Fruit fly (Drosophila melanogaster) whole organism, wandering third instar larva: ENCODE measurements around the gene CG9215.

Source experiments
- Abd-B ChIP-seq: fragments of >200 bp; optimal IDR thresholded peaks from 2 replicates; lab custom pipeline; 2017; ENCODE audit warnings: missing biosample characterization, missing genetic modification characterization
- CG32264 ChIP-seq: fragments of 200-800 bp; sonication (Bioruptor generic); optimal IDR thresholded peaks from 2 replicates; lab custom pipeline; 2016; ENCODE audit warnings: missing biosample characterization, missing genetic modification characterization
- CG9705 ChIP-seq: fragments of 200-800 bp; sonication (Bioruptor generic); optimal IDR thresholded peaks from 2 replicates; lab custom pipeline; 2018; ENCODE audit warnings: missing biosample characterization, mild to moderate bottlenecking, missing genetic modification characterization
- CrebA ChIP-seq: fragments of 200-800 bp; sonication (Bioruptor generic); optimal IDR thresholded peaks from 2 replicates; lab custom pipeline; 2016; ENCODE audit warnings: missing biosample characterization, mild to moderate bottlenecking, missing genetic modification characterization, borderline replicate concordance
- Dfd ChIP-seq: fragments of >200 bp; optimal IDR thresholded peaks from 2 replicates; lab custom pipeline; 2017; ENCODE audit warnings: missing biosample characterization, missing genetic modification characterization
- Dif ChIP-seq: fragments of 200-275, 200-300 bp; sonication (Bioruptor generic); optimal IDR thresholded peaks from 2 replicates; lab custom pipeline; 2018; ENCODE audit warnings: missing biosample characterization, missing genetic modification characterization; ENCODE audit not compliant: partially characterized antibody
- GATAd ChIP-seq: sonication (Bioruptor generic); optimal IDR thresholded peaks from 2 replicates; lab custom pipeline; 2016; ENCODE audit warnings: missing biosample characterization, missing genetic modification characterization
- HLH106 ChIP-seq: fragments of 200-800 bp; optimal IDR thresholded peaks from 3 replicates; lab custom pipeline; 2019; ENCODE audit warnings: missing biosample characterization, mild to moderate bottlenecking, missing genetic modification characterization, moderate library complexity
- Hnf4 ChIP-seq: fragments of 200-800 bp; sonication (Bioruptor generic); optimal IDR thresholded peaks from 2 replicates; lab custom pipeline; 2016; ENCODE audit warnings: missing biosample characterization, mild to moderate bottlenecking, missing genetic modification characterization
- Hr78 ChIP-seq: fragments of >200 bp; optimal IDR thresholded peaks from 2 replicates; lab custom pipeline; 2017; ENCODE audit warnings: missing biosample characterization, missing genetic modification characterization
- Hr83 ChIP-seq: fragments of 200-300 bp; sonication (Bioruptor generic); optimal IDR thresholded peaks from 2 replicates; lab custom pipeline; 2016; ENCODE audit warnings: missing biosample characterization, mild to moderate bottlenecking, missing genetic modification characterization, moderate library complexity; ENCODE audit not compliant: poor library complexity, severe bottlenecking
- Jra ChIP-seq: sonication (Bioruptor generic); optimal IDR thresholded peaks from 2 replicates; lab custom pipeline; 2016; ENCODE audit warnings: missing biosample characterization, missing genetic modification characterization
- Mio ChIP-seq: sonication (Bioruptor generic); optimal IDR thresholded peaks from 2 replicates; lab custom pipeline; 2016; ENCODE audit warnings: missing biosample characterization, missing genetic modification characterization
- Myc ChIP-seq: fragments of >200 bp; optimal IDR thresholded peaks from 2 replicates; lab custom pipeline; 2017
- N ChIP-seq: fragments of >200 bp; optimal IDR thresholded peaks from 2 replicates; lab custom pipeline; 2018; ENCODE audit warnings: missing biosample characterization, missing external identifiers, missing genetic modification characterization
- OdsH ChIP-seq: fragments of 200-800 bp; sonication (Bioruptor generic); optimal IDR thresholded peaks from 2 replicates; lab custom pipeline; 2016; ENCODE audit warnings: missing biosample characterization, mild to moderate bottlenecking, missing genetic modification characterization
- Rel ChIP-seq, 2 experiments: fragments of 200-800 bp; sonication (Bioruptor generic) in 1 of 2; optimal IDR thresholded peaks; 2 replicates in 1 of 2; 3 replicates in 1 of 2; lab custom pipeline; 2016 to 2019; ENCODE audit warnings: mild to moderate bottlenecking in 2 of 2, missing biosample characterization in 2 of 2, missing genetic modification characterization in 2 of 2, moderate library complexity in 1 of 2
- Sp1 ChIP-seq: fragments of 200-800 bp; sonication (Bioruptor generic); optimal IDR thresholded peaks from 3 replicates; lab custom pipeline; 2019; ENCODE audit warnings: missing biosample characterization, mild to moderate bottlenecking, missing genetic modification characterization, moderate library complexity
- Vsx2 ChIP-seq: fragments of 200-300, 225-300 bp; sonication (Bioruptor generic); optimal IDR thresholded peaks from 2 replicates; lab custom pipeline; 2018; ENCODE audit warnings: missing biosample characterization, missing genetic modification characterization; ENCODE audit not compliant: partially characterized antibody
- br ChIP-seq: fragments of 200-800 bp; sonication (Bioruptor generic); optimal IDR thresholded peaks from 2 replicates; lab custom pipeline; 2016; ENCODE audit warnings: missing biosample characterization, missing genetic modification characterization
- brk ChIP-seq: fragments of 200-800 bp; sonication (Bioruptor generic); optimal IDR thresholded peaks from 2 replicates; lab custom pipeline; 2016; ENCODE audit warnings: missing biosample characterization, mild to moderate bottlenecking, missing genetic modification characterization
- dl ChIP-seq, 2 experiments: fragments of 175-275, 200-275 bp in 1 of 2; fragments of 200-275 bp in 1 of 2; sonication (Bioruptor generic); optimal IDR thresholded peaks; lab custom pipeline; 2018; ENCODE audit warnings: mild to moderate bottlenecking in 2 of 2, missing biosample characterization in 2 of 2, missing genetic modification characterization in 2 of 2, moderate library complexity in 2 of 2; ENCODE audit not compliant: partially characterized antibody in 2 of 2, insufficient read depth in 1 of 2
- dmrt93B ChIP-seq: fragments of 200-800 bp; sonication (Bioruptor generic); optimal IDR thresholded peaks from 2 replicates; lab custom pipeline; 2018; ENCODE audit warnings: missing biosample characterization, mild to moderate bottlenecking, missing genetic modification characterization
- dsf ChIP-seq: sonication (Bioruptor generic); optimal IDR thresholded peaks from 2 replicates; lab custom pipeline; 2016; ENCODE audit warnings: missing biosample characterization, missing genetic modification characterization, borderline replicate concordance
- ey ChIP-seq: fragments of 200-800 bp; sonication (Bioruptor generic); optimal IDR thresholded peaks from 2 replicates; lab custom pipeline; 2016; ENCODE audit warnings: missing biosample characterization, missing genetic modification characterization
- foxo ChIP-seq, 2 experiments: fragments of 200-800 bp; sonication (Bioruptor generic); optimal IDR thresholded peaks; 2 replicates in 1 of 2; 3 replicates in 1 of 2; lab custom pipeline; 2016 to 2017; ENCODE audit warnings: missing biosample characterization in 2 of 2, missing genetic modification characterization in 2 of 2
- fru ChIP-seq: fragments of 200-800 bp; sonication (Bioruptor generic); optimal IDR thresholded peaks from 3 replicates; lab custom pipeline; 2016; ENCODE audit warnings: missing biosample characterization, mild to moderate bottlenecking, missing genetic modification characterization
- h ChIP-seq: fragments of 200-800 bp; sonication (Bioruptor generic); optimal IDR thresholded peaks from 3 replicates; lab custom pipeline; 2016; ENCODE audit warnings: missing biosample characterization, mild to moderate bottlenecking, missing genetic modification characterization
- jim ChIP-seq: fragments of 175-275, 200-325 bp; sonication (Bioruptor generic); optimal IDR thresholded peaks from 2 replicates; lab custom pipeline; 2016; ENCODE audit warnings: missing biosample characterization, mild to moderate bottlenecking, missing genetic modification characterization
- lola ChIP-seq: fragments of >200 bp; optimal IDR thresholded peaks from 2 replicates; lab custom pipeline; 2017; ENCODE audit warnings: missing biosample characterization, missing genetic modification characterization
- pan ChIP-seq: fragments of >200 bp; optimal IDR thresholded peaks from 2 replicates; lab custom pipeline; 2017
- psq ChIP-seq: fragments of 200-800 bp; sonication (Bioruptor generic); optimal IDR thresholded peaks from 3 replicates; lab custom pipeline; 2017; ENCODE audit warnings: missing biosample characterization, mild to moderate bottlenecking, missing genetic modification characterization, moderate library complexity
- rgr ChIP-seq: fragments of 200-800 bp; sonication (Bioruptor generic); optimal IDR thresholded peaks from 3 replicates; lab custom pipeline; 2016; ENCODE audit warnings: missing biosample characterization, mild to moderate bottlenecking, missing genetic modification characterization
- sage ChIP-seq: fragments of 200-800 bp; sonication (Bioruptor generic); optimal IDR thresholded peaks from 2 replicates; lab custom pipeline; 2016; ENCODE audit warnings: missing biosample characterization, mild to moderate bottlenecking, missing genetic modification characterization
- sv ChIP-seq: fragments of 200-800 bp; sonication (Bioruptor generic); optimal IDR thresholded peaks from 3 replicates; lab custom pipeline; 2016; ENCODE audit warnings: missing biosample characterization, missing genetic modification characterization
- tai ChIP-seq: sonication (Bioruptor generic); optimal IDR thresholded peaks from 2 replicates; lab custom pipeline; 2016; ENCODE audit warnings: missing biosample characterization, missing genetic modification characterization
- usp ChIP-seq: fragments of >200 bp; optimal IDR thresholded peaks from 2 replicates; lab custom pipeline; 2017; ENCODE audit warnings: missing biosample characterization, missing genetic modification characterization
- woc ChIP-seq: sonication (Bioruptor generic); optimal IDR thresholded peaks from 2 replicates; lab custom pipeline; 2016; ENCODE audit warnings: missing biosample characterization, mild to moderate bottlenecking, missing genetic modification characterization

Gene CG9215

DNA sequence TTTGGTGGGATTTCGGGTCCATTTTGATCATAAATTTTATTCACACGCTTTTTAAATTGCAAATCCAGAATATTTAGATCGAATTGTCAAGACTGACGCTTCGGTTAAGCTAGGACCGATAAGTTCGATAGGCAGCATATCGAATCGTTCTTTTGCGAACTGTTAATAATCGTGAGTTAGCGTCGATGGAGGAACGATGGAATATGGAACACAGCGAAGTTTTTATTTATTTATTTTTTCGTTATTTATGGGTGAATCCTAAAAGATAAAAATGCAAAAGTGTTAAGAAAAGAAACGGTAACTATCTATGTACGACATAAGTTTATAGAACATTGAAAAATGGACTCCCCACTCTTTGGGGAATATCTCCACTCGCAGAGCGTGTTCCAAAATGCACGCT is 26.7 kb downstream of the CG9215 start, which contains the start of gene CG42300:
Gene CG42300 (minus strand): TSS at position 101 of the 400 bp plus-strand sequence.
- TF ChIP-seq Rel (GFP tag; optimal IDR thresholded peaks at IDR 0.05; lab: Kevin White, UChicago): no peak
- TF ChIP-seq Rel (tag; optimal IDR thresholded peaks at IDR 0.05; lab: Kevin White, UChicago): no peak
- no peak for TF ChIP-seq pan (lab: Kevin White, UChicago)
- TF ChIP-seq dsf (GFP tag; lab: Kevin White, UChicago): no peak
- no peak for TF ChIP-seq foxo (GFP tag; optimal IDR thresholded peaks at IDR 0.05; lab: Kevin White, UChicago)
- TF ChIP-seq dl (GFP tag; optimal IDR thresholded peaks at IDR 0.05; lab: Kevin White, UChicago; ENCODE audit: insufficient read depth in 1 of 2, partially characterized antibody in 2 of 2): no peak
- no peak for TF ChIP-seq dmrt93B (GFP tag; lab: Kevin White, UChicago)
- no peak for TF ChIP-seq CrebA
- TF ChIP-seq CG32264 (GFP tag; lab: Kevin White, UChicago): no peak
- TF ChIP-seq brk (GFP tag; lab: Kevin White, UChicago): no peak
- TF ChIP-seq GATAd (GFP tag; lab: Kevin White, UChicago): no peak
- TF ChIP-seq sage (GFP tag; lab: Kevin White, UChicago): no peak
- TF ChIP-seq Hr83: no peak
- TF ChIP-seq jim (GFP tag; lab: Kevin White, UChicago): no peak

- TF ChIP-seq jim (GFP tag; lab: Kevin White, UChicago): no peak
- TF ChIP-seq Abd-B (GFP tag; lab: Kevin White, UChicago): no peak
- peak; percentile 81 for TF ChIP-seq Hnf4
- TF ChIP-seq dmrt93B (GFP tag; lab: Kevin White, UChicago): peak; percentile 88
- peak; percentile 39 for TF ChIP-seq dsf (GFP tag; lab: Kevin White, UChicago)
- TF ChIP-seq CG32264 (GFP tag; lab: Kevin White, UChicago): peak; percentile 51
- TF ChIP-seq usp: no peak
- TF ChIP-seq pan (lab: Kevin White, UChicago): no peak
- no peak for TF ChIP-seq Mio (GFP tag; lab: Kevin White, UChicago)
- TF ChIP-seq Vsx2 (GFP tag; lab: Kevin White, UChicago): no peak
- TF ChIP-seq Myc: no peak
- TF ChIP-seq lola (GFP tag; lab: Kevin White, UChicago): no peak
- TF ChIP-seq Sp1: peak; percentile 90
- TF ChIP-seq foxo (GFP tag; optimal IDR thresholded peaks at IDR 0.05; lab: Kevin White, UChicago): peak; percentile 34 to 92
- peak; percentile 91 for TF ChIP-seq h (GFP tag; lab: Kevin White, UChicago)
- TF ChIP-seq sv (GFP tag; lab: Kevin White, UChicago): peak; percentile 94
- TF ChIP-seq psq (GFP tag; lab: Kevin White, UChicago): peak; percentile 81
- peak; percentile 64 for TF ChIP-seq Rel (GFP tag; optimal IDR thresholded peaks at IDR 0.05; lab: Kevin White, UChicago)
- TF ChIP-seq Rel (tag; optimal IDR thresholded peaks at IDR 0.05; lab: Kevin White, UChicago): peak; percentile 48
- TF ChIP-seq Dfd (GFP tag; lab: Kevin White, UChicago): no peak
- no peak for TF ChIP-seq GATAd (GFP tag; lab: Kevin White, UChicago)
- peak; percentile 36 for TF ChIP-seq CrebA
- peak; percentile 84 for TF ChIP-seq sage (GFP tag; lab: Kevin White, UChicago)
- no peak for TF ChIP-seq dl (GFP tag; optimal IDR thresholded peaks at IDR 0.05; lab: Kevin White, UChicago; ENCODE audit: insufficient read depth in 1 of 2, partially characterized antibody in 2 of 2)
- TF ChIP-seq N (GFP tag; lab: Kevin White, UChicago): no peak
- peak; percentile 87 for TF ChIP-seq ey (GFP tag; lab: Kevin White, UChicago)
- no peak for TF ChIP-seq Hr83
- peak; percentile 72 for TF ChIP-seq brk (GFP tag; lab: Kevin White, UChicago)
- TF ChIP-seq woc (GFP tag; lab: Kevin White, UChicago): peak; percentile 92
- no peak for TF ChIP-seq Dif (GFP tag; lab: Kevin White, UChicago)
- peak; percentile 88 for TF ChIP-seq OdsH (GFP tag; lab: Kevin White, UChicago)
- TF ChIP-seq br (GFP tag; lab: Kevin White, UChicago): peak; percentile 92
- peak; percentile 91 for TF ChIP-seq CG9705 (GFP tag; lab: Kevin White, UChicago)
- TF ChIP-seq tai (GFP tag; lab: Kevin White, UChicago): peak; percentile 79
- peak; percentile 90 for TF ChIP-seq rgr
- peak; percentile 91 for TF ChIP-seq HLH106 (tag; lab: Kevin White, UChicago)
- no peak for TF ChIP-seq Hr78 (GFP tag; lab: Kevin White, UChicago)
- TF ChIP-seq fru (GFP tag; lab: Kevin White, UChicago): peak; percentile 93
- TF ChIP-seq Jra (GFP tag; lab: Kevin White, UChicago): peak; percentile 54
Observed at dm6 chrX:15554256-15554678, 28.4 kb downstream of the CG9215 start, which contains the start of gene Ac13E. Ac13E (minus strand) TSS chrX:15554278.
